Fruit fly (Drosophila melanogaster) whole organism, prepupa: ENCODE data around the gene eIF4A.

Source experiments
- CG10631 ChIP-seq: fragments of 200-800 bp; sonication (Bioruptor generic); optimal IDR thresholded peaks from 2 replicates; lab custom pipeline; 2016; ENCODE audit warnings: missing biosample characterization, missing genetic modification characterization
- CG10669 ChIP-seq: fragments of 200-800 bp; sonication (Bioruptor generic); optimal IDR thresholded peaks from 3 replicates; lab custom pipeline; 2018; ENCODE audit warnings: missing biosample characterization, mild to moderate bottlenecking, missing genetic modification characterization, moderate library complexity
- CG11762 ChIP-seq: fragments of 200-800 bp; sonication (Bioruptor generic); optimal IDR thresholded peaks from 3 replicates; lab custom pipeline; 2016; ENCODE audit warnings: missing biosample characterization, missing genetic modification characterization; ENCODE audit not compliant: insufficient read depth
- CG11902 ChIP-seq: fragments of 200-800 bp; sonication (Bioruptor generic); optimal IDR thresholded peaks from 3 replicates; lab custom pipeline; 2016; ENCODE audit warnings: missing biosample characterization, missing genetic modification characterization
- CG15336 ChIP-seq: fragments of 200-800 bp; sonication (Bioruptor generic); IDR thresholded peaks from 2 replicates; pipeline ENCODE4 v1.3.6; 2022; ENCODE audit warnings: missing biosample characterization, missing genetic modification characterization
- CG1621 ChIP-seq: fragments of 200-800 bp; sonication (Bioruptor generic); optimal IDR thresholded peaks from 3 replicates; lab custom pipeline; 2018; ENCODE audit warnings: missing biosample characterization, mild to moderate bottlenecking, missing genetic modification characterization
- CG31627 ChIP-seq: fragments of 200-800 bp; sonication (Bioruptor generic); optimal IDR thresholded peaks from 3 replicates; lab custom pipeline; 2016; ENCODE audit warnings: missing biosample characterization, missing genetic modification characterization
- CG32006 ChIP-seq: fragments of 200-800 bp; sonication (Bioruptor generic); optimal IDR thresholded peaks from 3 replicates; lab custom pipeline; 2017; ENCODE audit warnings: missing biosample characterization, mild to moderate bottlenecking, missing genetic modification characterization
- CG34406 ChIP-seq: fragments of 200-800 bp; sonication (Bioruptor generic); optimal IDR thresholded peaks from 3 replicates; lab custom pipeline; 2016; ENCODE audit warnings: missing biosample characterization, missing genetic modification characterization
- CG3919 ChIP-seq: fragments of 200-800 bp; sonication (Bioruptor generic); optimal IDR thresholded peaks from 3 replicates; lab custom pipeline; 2016; ENCODE audit warnings: missing biosample characterization, missing genetic modification characterization
- CG4318 ChIP-seq: fragments of 200-800 bp; sonication (Bioruptor generic); optimal IDR thresholded peaks from 3 replicates; lab custom pipeline; 2017; ENCODE audit warnings: missing biosample characterization, mild to moderate bottlenecking, missing genetic modification characterization
- CG6163 ChIP-seq: fragments of 200-800 bp; sonication (Bioruptor generic); IDR thresholded peaks from 3 replicates; pipeline ENCODE4 v1.3.6; 2022; ENCODE audit warnings: missing biosample characterization, missing genetic modification characterization
- CG6792 ChIP-seq: fragments of 200-800 bp; sonication (Bioruptor generic); optimal IDR thresholded peaks from 3 replicates; lab custom pipeline; 2016; ENCODE audit warnings: missing biosample characterization, missing genetic modification characterization
- CG6808 ChIP-seq: fragments of 200-800 bp; sonication (Bioruptor generic); optimal IDR thresholded peaks from 3 replicates; lab custom pipeline; 2017; ENCODE audit warnings: missing biosample characterization, missing genetic modification characterization, mild to moderate bottlenecking, moderate library complexity, missing genetic modification reagents
- CG6854 ChIP-seq: fragments of 200-800 bp; sonication (Bioruptor generic); optimal IDR thresholded peaks from 2 replicates; lab custom pipeline; 2017; ENCODE audit warnings: missing biosample characterization, mild to moderate bottlenecking, missing genetic modification characterization
- CG7368 ChIP-seq: fragments of 200-800 bp; sonication (Bioruptor generic); optimal IDR thresholded peaks from 3 replicates; lab custom pipeline; 2016; ENCODE audit warnings: missing biosample characterization, missing genetic modification characterization
- CG8319 ChIP-seq: fragments of 200-800 bp; sonication (Bioruptor generic); optimal IDR thresholded peaks from 3 replicates; lab custom pipeline; 2016; ENCODE audit warnings: missing biosample characterization, missing genetic modification characterization
- CG9139 ChIP-seq: fragments of 200-800 bp; sonication (Bioruptor generic); optimal IDR thresholded peaks from 3 replicates; lab custom pipeline; 2017; ENCODE audit warnings: missing biosample characterization, mild to moderate bottlenecking, missing genetic modification characterization
- Eip78C ChIP-seq: fragments of 200-800 bp; sonication (Bioruptor generic); peaks from one replicate; lab custom pipeline; 2016; ENCODE audit warnings: missing biosample characterization, missing genetic modification characterization
- Eip93F ChIP-seq: fragments of 200-800 bp; sonication (Bioruptor generic); optimal IDR thresholded peaks from 2 replicates; lab custom pipeline; 2016; ENCODE audit warnings: missing biosample characterization, mild to moderate bottlenecking, missing genetic modification characterization
- Ets21C ChIP-seq: fragments of 200-800 bp; sonication (Bioruptor generic); optimal IDR thresholded peaks from 3 replicates; lab custom pipeline; 2016; ENCODE audit warnings: missing biosample characterization, missing genetic modification characterization
- Ets96B ChIP-seq: fragments of 200-800 bp; optimal IDR thresholded peaks from 2 replicates; lab custom pipeline; 2019; ENCODE audit warnings: missing biosample characterization, mild to moderate bottlenecking, missing genetic modification characterization, moderate library complexity
- Gug ChIP-seq: fragments of 200-800 bp; sonication (Bioruptor generic); IDR thresholded peaks from 2 replicates; pipeline ENCODE4 v1.3.6; 2022; ENCODE audit warnings: missing biosample characterization, missing genetic modification characterization
- Hr39 ChIP-seq: fragments of 200-800 bp; sonication (Bioruptor generic); optimal IDR thresholded peaks from 2 replicates; lab custom pipeline; 2016; ENCODE audit warnings: missing biosample characterization, missing genetic modification characterization
- Lpt ChIP-seq: fragments of 200-800 bp; sonication (Bioruptor generic); optimal IDR thresholded peaks from 3 replicates; lab custom pipeline; 2016; ENCODE audit warnings: missing biosample characterization, missing genetic modification characterization
- Met ChIP-seq: fragments of 200-800 bp; sonication (Bioruptor generic); optimal IDR thresholded peaks from 3 replicates; lab custom pipeline; 2016; ENCODE audit warnings: missing biosample characterization, missing genetic modification characterization
- OdsH ChIP-seq: fragments of 200-800 bp; sonication (Bioruptor generic); optimal IDR thresholded peaks from 3 replicates; lab custom pipeline; 2016; ENCODE audit warnings: missing biosample characterization, missing genetic modification characterization
- Smox ChIP-seq: fragments of 200-800 bp; sonication (Bioruptor generic); optimal IDR thresholded peaks from 3 replicates; lab custom pipeline; 2016; ENCODE audit warnings: missing biosample characterization, missing genetic modification characterization
- Sox14 ChIP-seq: fragments of 200-800 bp; sonication (Bioruptor generic); optimal IDR thresholded peaks from 3 replicates; lab custom pipeline; 2016; ENCODE audit warnings: missing biosample characterization, missing genetic modification characterization
- achi ChIP-seq: fragments of 200-800 bp; sonication (Bioruptor generic); optimal IDR thresholded peaks from 3 replicates; lab custom pipeline; 2016; ENCODE audit warnings: missing biosample characterization, missing genetic modification characterization
- acj6 ChIP-seq: fragments of 200-800 bp; sonication (Bioruptor generic); optimal IDR thresholded peaks from 3 replicates; lab custom pipeline; 2016; ENCODE audit warnings: missing biosample characterization, missing genetic modification characterization
- dac ChIP-seq: fragments of 200-800 bp; sonication (Bioruptor generic); optimal IDR thresholded peaks from 2 replicates; lab custom pipeline; 2017; ENCODE audit warnings: missing biosample characterization, mild to moderate bottlenecking, missing genetic modification characterization
- dsx ChIP-seq: fragments of 200-800 bp; optimal IDR thresholded peaks from 3 replicates; lab custom pipeline; 2019; ENCODE audit warnings: missing biosample characterization, mild to moderate bottlenecking, missing genetic modification characterization, moderate library complexity; ENCODE audit not compliant: poor library complexity, severe bottlenecking
- eg ChIP-seq: fragments of 200-800 bp; sonication (Bioruptor generic); IDR thresholded peaks from 3 replicates; pipeline ENCODE4 v1.3.6; 2022; ENCODE audit warnings: missing biosample characterization, missing genetic modification characterization
- esn ChIP-seq: fragments of 200-800 bp; sonication (Bioruptor generic); optimal IDR thresholded peaks from 2 replicates; lab custom pipeline; 2016; ENCODE audit warnings: missing biosample characterization, mild to moderate bottlenecking, missing genetic modification characterization, moderate library complexity
- fd59A ChIP-seq: fragments of 200-800 bp; sonication (Bioruptor generic); optimal IDR thresholded peaks from 2 replicates; lab custom pipeline; 2017; ENCODE audit warnings: missing biosample characterization, mild to moderate bottlenecking, missing genetic modification characterization, missing genetic modification reagents
- fd85E ChIP-seq: fragments of 200-800 bp; sonication (Bioruptor generic); optimal IDR thresholded peaks from 3 replicates; lab custom pipeline; 2016; ENCODE audit warnings: missing biosample characterization, missing genetic modification characterization
- fkh ChIP-seq: fragments of 200-800 bp; sonication (Bioruptor generic); optimal IDR thresholded peaks from 3 replicates; lab custom pipeline; 2017; ENCODE audit warnings: missing biosample characterization, mild to moderate bottlenecking, missing genetic modification characterization, moderate library complexity
- lz ChIP-seq: fragments of 200-800 bp; sonication (Bioruptor generic); optimal IDR thresholded peaks from 3 replicates; lab custom pipeline; 2016; ENCODE audit warnings: missing biosample characterization, missing genetic modification characterization
- net ChIP-seq: fragments of 200-800 bp; sonication (Bioruptor generic); optimal IDR thresholded peaks from 3 replicates; lab custom pipeline; 2016; ENCODE audit warnings: missing biosample characterization, missing genetic modification characterization
- pdm3 ChIP-seq: fragments of 200-800 bp; sonication (Bioruptor generic); optimal IDR thresholded peaks from 3 replicates; lab custom pipeline; 2016; ENCODE audit warnings: missing biosample characterization, missing genetic modification characterization
- ss ChIP-seq, 2 experiments: fragments of 200-800 bp; sonication (Bioruptor generic); optimal IDR thresholded peaks; 2 replicates in 1 of 2; 3 replicates in 1 of 2; lab custom pipeline; 2017 to 2018; ENCODE audit warnings: mild to moderate bottlenecking in 2 of 2, missing biosample characterization in 2 of 2, missing genetic modification characterization in 2 of 2, moderate library complexity in 1 of 2
- svp ChIP-seq: fragments of 200-800 bp; sonication (Bioruptor generic); peaks from one replicate; lab custom pipeline; 2016; ENCODE audit warnings: missing biosample characterization, missing genetic modification characterization
- topi ChIP-seq: fragments of 200-800 bp; sonication (Bioruptor generic); optimal IDR thresholded peaks from 3 replicates; lab custom pipeline; 2016; ENCODE audit warnings: missing biosample characterization, missing genetic modification characterization
- vri ChIP-seq: fragments of 200-800 bp; sonication (Bioruptor generic); optimal IDR thresholded peaks from 3 replicates; lab custom pipeline; 2016; ENCODE audit warnings: missing biosample characterization, mild to moderate bottlenecking, missing genetic modification characterization

Gene eIF4A

DNA sequence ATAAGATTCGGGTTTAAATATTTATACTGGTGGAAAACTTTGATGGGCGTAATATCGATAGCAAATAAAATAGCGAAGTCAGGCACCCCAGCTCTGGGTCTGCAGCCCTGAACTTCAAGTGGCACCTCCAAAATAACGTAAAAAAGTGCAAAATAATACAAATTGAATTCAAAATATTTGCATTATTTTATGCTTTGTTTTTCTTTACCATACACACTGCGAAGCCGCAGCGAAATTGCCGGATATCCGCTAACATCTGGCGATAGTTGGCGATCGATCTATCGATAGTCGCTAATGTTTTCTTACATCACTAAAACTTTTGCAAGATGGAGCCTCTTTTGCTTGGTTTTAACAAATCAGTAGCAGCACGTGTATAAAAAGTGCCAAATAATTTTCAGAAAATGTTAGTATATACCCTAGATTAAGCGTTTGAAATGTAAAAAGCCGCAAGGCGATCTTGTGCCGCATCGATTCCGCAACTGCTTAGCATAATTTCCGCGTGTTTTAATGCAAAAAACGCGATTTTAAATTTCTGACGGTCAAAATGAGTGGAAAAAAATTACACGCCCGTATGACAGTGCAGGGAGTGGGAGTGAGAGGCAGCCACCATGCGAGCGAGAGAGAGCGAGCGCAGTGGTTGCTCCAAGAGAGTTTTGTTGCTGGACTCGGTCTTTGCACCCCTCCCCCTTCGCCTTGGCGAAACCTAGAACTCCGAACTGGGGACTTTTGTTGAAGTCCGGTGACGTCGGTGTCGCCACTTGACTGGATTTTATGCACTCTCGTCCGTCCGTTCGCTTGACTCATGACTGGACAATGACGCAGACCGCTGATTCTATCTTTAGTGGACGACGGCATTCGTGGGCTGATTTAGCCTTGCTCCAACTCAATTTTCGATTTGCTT lies at the start of gene eIF4A (continued):
- TF ChIP-seq CG9139, result no peak
- no peak for TF ChIP-seq Eip93F (GFP tag; lab: Kevin White, UChicago)
- no peak for TF ChIP-seq OdsH (GFP tag; lab: Kevin White, UChicago)

DNA sequence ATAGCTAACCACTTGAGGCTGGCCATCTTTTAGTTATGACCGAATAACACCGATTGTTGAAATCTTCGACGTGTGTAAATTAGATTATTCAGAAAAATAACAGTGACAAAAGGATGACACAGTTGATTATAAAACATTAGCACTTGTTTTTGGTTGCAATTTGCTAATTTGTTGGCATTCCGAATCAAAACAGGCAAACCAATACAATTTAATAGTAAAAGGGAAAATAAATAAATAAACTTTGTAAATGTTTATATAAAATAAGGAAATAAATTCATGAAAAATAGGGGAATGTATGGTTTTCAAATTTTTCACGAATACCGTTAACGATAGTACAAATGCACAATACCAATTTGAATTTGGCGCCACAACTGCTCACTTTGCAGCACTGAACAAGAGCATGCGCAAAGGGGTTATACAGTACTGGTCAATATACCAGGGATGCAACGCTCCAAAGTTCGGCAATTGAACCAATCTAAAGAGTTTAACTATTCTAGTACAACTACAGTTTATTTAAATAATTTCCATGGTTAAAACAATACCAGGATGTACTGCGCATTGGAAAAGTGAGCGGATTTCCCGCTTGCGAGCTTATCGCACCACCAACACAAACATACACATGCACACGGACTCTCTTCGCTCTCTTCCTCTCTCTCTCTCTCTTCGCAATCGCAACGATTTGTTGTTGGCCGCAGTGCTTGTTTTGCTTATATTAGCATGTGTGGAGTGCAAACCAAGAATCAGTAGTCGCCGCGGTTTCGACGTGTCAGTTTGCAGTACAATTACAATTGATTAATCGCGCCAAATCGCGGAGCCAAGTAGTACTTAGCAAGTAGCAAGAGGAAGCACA lies 38.1 kb upstream of the eIF4A start, which contains the start of the genes Sfp26Ad and Gpdh1:
Sfp26Ad (minus strand) TSS at position 76 of the 850 bp plus-strand sequence.
Gpdh1 (plus strand) TSS at position 415 of the 850 bp plus-strand sequence.
- TF ChIP-seq svp (GFP tag; lab: Kevin White, UChicago) (peak; percentile 82), net (peak; percentile 62), pdm3 (GFP tag; lab: Kevin White, UChicago) (peak; percentile 81), Ets21C (GFP tag; lab: Kevin White, UChicago) (peak; percentile 71), eg (GFP tag; lab: Robert Waterston, UW) (peak; percentile 39; the same call in 2 of the 3 replicates), Gug (no peak), CG31627 (GFP tag; lab: Kevin White, UChicago) (peak; percentile 75), Smox (peak; percentile 77), CG10631 (GFP tag; lab: Kevin White, UChicago) (peak; percentile 71), dsx (GFP tag; lab: Kevin White, UChicago) (peak; percentile 25), lz (peak; percentile 81), acj6 (GFP tag; lab: Kevin White, UChicago) (peak; percentile 54), CG1621 (tag; lab: Kevin White, UChicago) (peak; percentile 19), topi (peak; percentile 74), Hr39 (GFP tag; lab: Kevin White, UChicago) (peak; percentile 75), achi (GFP tag; lab: Kevin White, UChicago) (peak; percentile 66), CG11762 (GFP tag; lab: Kevin White, UChicago) (peak; percentile 36), fd85E (GFP tag; lab: Kevin White, UChicago) (no peak), CG6808 (peak; percentile 34), dac (GFP tag; lab: Kevin White, UChicago) (no peak), Eip78C (GFP tag; lab: Kevin White, UChicago) (peak; percentile 86), ss (GFP tag; optimal IDR thresholded peaks at IDR 0.05; lab: Kevin White, UChicago) (peak; percentile 77 to 79), CG9139 (peak; percentile 71), CG6792 (GFP tag; lab: Kevin White, UChicago) (peak; percentile 71), CG4318 (GFP tag; lab: Kevin White, UChicago) (no peak), esn (GFP tag; lab: Kevin White, UChicago) (peak; percentile 82), Sox14 (peak; percentile 72), Ets96B (tag; lab: Kevin White, UChicago) (peak; percentile 52), CG6163 (peak; percentile 67), CG7368 (peak; percentile 59), OdsH (GFP tag; lab: Kevin White, UChicago) (peak; percentile 69), CG32006 (peak; percentile 58), fd59A (GFP tag; lab: Kevin White, UChicago) (peak; percentile 28), CG11902 (GFP tag; lab: Kevin White, UChicago) (peak; percentile 62), CG8319 (GFP tag; lab: Kevin White, UChicago) (peak; percentile 38), CG3919 (GFP tag; lab: Kevin White, UChicago) (peak; percentile 83), Lpt (peak; percentile 56), CG10669 (GFP tag; lab: Kevin White, UChicago) (peak; percentile 52), Met (GFP tag; lab: Kevin White, UChicago) (peak; percentile 81), CG34406 (GFP tag; lab: Kevin White, UChicago) (peak; percentile 37), vri (GFP tag; lab: Kevin White, UChicago) (peak; percentile 90), CG15336 (GFP tag; lab: Robert Waterston, UW) (peak; percentile 62), CG6854 (GFP tag; lab: Kevin White, UChicago) (peak; percentile 50), fkh (GFP tag; lab: Kevin White, UChicago) (peak; percentile 61)
